Fruit fly (Drosophila melanogaster): ENCODE measurements around the gene RnrL.
A peak's percentile ranks its signal among the peaks of the same experiment; 100 is the strongest.

The RnrL gene

DNA sequence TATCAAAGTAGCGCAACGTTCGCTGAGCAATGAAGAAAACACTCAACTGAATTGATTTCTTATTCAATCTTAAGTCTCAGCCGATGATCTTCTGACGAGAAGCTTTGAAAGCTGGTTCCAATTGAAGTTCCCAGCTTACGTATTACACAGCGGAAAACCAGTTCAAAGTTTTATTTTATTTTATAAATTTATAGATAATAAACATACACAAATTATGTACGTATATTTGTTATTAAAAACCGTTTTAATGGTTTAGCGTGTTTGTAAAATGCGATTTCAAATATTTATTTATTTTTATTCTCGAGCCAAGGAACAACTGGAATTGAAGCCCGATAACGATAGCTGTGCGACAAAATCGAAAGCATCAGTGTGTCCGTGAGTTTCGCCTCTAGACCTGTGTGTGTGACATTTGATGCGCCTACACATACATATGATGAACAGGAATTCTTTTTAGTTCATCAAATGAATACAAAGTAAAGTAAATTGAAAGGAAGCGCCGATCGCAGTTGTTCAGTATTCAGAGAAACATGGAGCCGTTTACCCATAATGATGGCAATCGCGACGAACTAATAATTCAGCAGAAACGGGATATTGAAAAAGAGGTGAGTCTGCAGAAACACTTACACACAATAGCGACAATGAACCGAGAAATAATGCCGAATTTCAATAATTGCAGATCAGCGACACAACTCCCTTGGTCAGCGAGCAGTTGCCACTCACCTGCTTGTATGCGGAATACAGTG, 21.1 kb downstream of the RnrL start, which contains the start of the genes CG5390 and CG4968:
Gene CG5390 (minus strand): TSS at position 77 of the 743 bp plus-strand sequence.
Gene CG4968 (plus strand): TSS at position 405 of the 743 bp plus-strand sequence.
- peak; percentile 70 for TF ChIP-seq CG8301 (tag; optimal IDR thresholded peaks at IDR 0.05)
- peak; percentile 2 for TF ChIP-seq EcR (GFP tag; optimal IDR thresholded peaks at IDR 0.05)
- TF ChIP-seq CG32121 (GFP tag; IDR thresholded peaks at IDR 0.05) = peak; percentile 87
- TF ChIP-seq rn (GFP tag; IDR thresholded peaks at IDR 0.05) = peak; percentile 55; the same call in 1 of the 2 replicates
- no peak for TF ChIP-seq CG10348 (GFP tag; IDR thresholded peaks at IDR 0.05)
- TF ChIP-seq fd96Ca (GFP tag; IDR thresholded peaks at IDR 0.05) = no peak
- peak; percentile 81; the same call in 1 of the 2 replicates for TF ChIP-seq Ets98B (GFP tag; IDR thresholded peaks at IDR 0.05)
- TF ChIP-seq CG8159 (tag; optimal IDR thresholded peaks at IDR 0.05) = no peak
- peak; percentile 68 for TF ChIP-seq Snoo (tag; optimal IDR thresholded peaks at IDR 0.05)
- TF ChIP-seq CG9948 (tag; optimal IDR thresholded peaks at IDR 0.05) = peak; percentile 67
- peak; percentile 69 for TF ChIP-seq CG34367 (tag; optimal IDR thresholded peaks at IDR 0.05)
- TF ChIP-seq CG17806 (tag; optimal IDR thresholded peaks at IDR 0.05) = peak; percentile 79
- peak; percentile 71 for TF ChIP-seq Pif1B (GFP tag; optimal IDR thresholded peaks at IDR 0.05)
- peak; percentile 81 for TF ChIP-seq CG15710 (tag; optimal IDR thresholded peaks at IDR 0.05)
- no peak for TF ChIP-seq CG13204 (GFP tag; optimal IDR thresholded peaks at IDR 0.05)
- TF ChIP-seq gl (tag; optimal IDR thresholded peaks at IDR 0.05) = peak; percentile 29
- TF ChIP-seq CG4496 (GFP tag; IDR thresholded peaks at IDR 0.05) = peak; percentile 78; the same call in 2 of the 3 replicates

DNA sequence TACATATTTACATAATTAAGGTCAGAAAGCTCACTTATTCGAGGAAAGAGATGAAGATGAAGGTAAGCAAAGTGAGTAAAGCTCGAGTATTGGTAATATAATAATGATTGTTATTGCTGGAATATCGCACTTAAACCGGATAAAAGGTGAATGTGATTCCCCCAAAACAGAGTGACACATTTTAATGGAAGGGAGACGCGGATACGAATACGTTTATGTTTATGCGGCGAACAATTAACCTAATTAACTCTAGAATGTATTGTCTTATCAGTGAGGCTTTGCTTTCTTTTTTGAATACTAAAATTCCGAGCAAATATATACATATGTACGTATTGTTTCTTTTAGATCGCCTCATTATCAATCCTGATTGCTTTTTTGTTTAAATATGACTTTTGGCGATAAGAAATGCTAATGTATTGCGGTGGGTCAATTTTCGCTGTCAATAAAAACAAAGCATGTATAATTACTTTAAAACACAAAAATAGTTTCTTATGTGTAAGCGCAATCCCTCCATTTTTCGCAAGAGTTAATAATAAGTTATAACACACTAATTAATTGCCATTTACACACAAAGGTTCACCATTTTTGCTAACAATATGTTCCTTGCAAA, 22.1 kb downstream of the RnrL start:
- TF ChIP-seq CG17806 (tag; optimal IDR thresholded peaks at IDR 0.05) = no peak
- no peak for TF ChIP-seq Pif1A (GFP tag; optimal IDR thresholded peaks at IDR 0.05)
- TF ChIP-seq fd96Ca (GFP tag; IDR thresholded peaks at IDR 0.05) = no peak
- TF ChIP-seq Ets98B (GFP tag; IDR thresholded peaks at IDR 0.05) = no peak
- TF ChIP-seq CG34367 (tag; optimal IDR thresholded peaks at IDR 0.05) = no peak
- TF ChIP-seq rn (GFP tag; IDR thresholded peaks at IDR 0.05) = no peak
- no peak for TF ChIP-seq Pif1B (GFP tag; optimal IDR thresholded peaks at IDR 0.05)
- no peak for TF ChIP-seq Snoo (tag; optimal IDR thresholded peaks at IDR 0.05)
- TF ChIP-seq CG15710 (tag; optimal IDR thresholded peaks at IDR 0.05) = no peak
- TF ChIP-seq CG9948 (tag; optimal IDR thresholded peaks at IDR 0.05) = no peak

DNA sequence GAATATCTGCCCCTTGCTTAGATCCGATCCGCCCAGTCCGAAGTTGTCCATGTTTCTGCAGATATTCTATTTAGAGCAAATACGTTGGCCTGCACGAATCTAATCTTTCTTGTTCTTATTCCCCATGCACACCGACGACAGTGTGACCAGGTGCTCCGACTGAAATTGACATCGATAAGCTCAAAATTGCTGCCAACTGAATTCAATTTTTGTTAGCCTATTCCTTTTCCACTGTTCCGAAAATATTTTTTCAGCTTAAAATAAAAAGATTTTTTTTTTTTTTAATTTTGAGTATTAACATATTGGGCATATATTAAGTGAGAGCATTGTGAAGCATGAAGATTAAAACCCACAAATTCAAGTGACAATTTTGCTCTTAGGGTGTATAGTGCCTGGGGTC, 24.0 kb downstream of the RnrL start, which contains the start of gene nmd:
Gene nmd (minus strand): TSS at position 162 of the 400 bp plus-strand sequence.
- TF ChIP-seq CG4496 (GFP tag; IDR thresholded peaks at IDR 0.05) (no peak), rn (GFP tag; IDR thresholded peaks at IDR 0.05) (no peak), CG12605 (GFP tag; IDR thresholded peaks at IDR 0.05) (no peak), fd96Ca (GFP tag; IDR thresholded peaks at IDR 0.05) (no peak), Pif1A (GFP tag; optimal IDR thresholded peaks at IDR 0.05) (no peak), CG34367 (tag; optimal IDR thresholded peaks at IDR 0.05) (no peak), CG8301 (tag; optimal IDR thresholded peaks at IDR 0.05) (no peak), D1 (tag; optimal IDR thresholded peaks at IDR 0.05) (no peak), EcR (GFP tag; optimal IDR thresholded peaks at IDR 0.05) (no peak), CG17806 (tag; optimal IDR thresholded peaks at IDR 0.05) (no peak), CG15710 (tag; optimal IDR thresholded peaks at IDR 0.05) (no peak), Pif1B (GFP tag; optimal IDR thresholded peaks at IDR 0.05) (no peak), CG14655 (GFP tag; optimal IDR thresholded peaks at IDR 0.05) (no peak), CG9948 (tag; optimal IDR thresholded peaks at IDR 0.05) (no peak)

DNA sequence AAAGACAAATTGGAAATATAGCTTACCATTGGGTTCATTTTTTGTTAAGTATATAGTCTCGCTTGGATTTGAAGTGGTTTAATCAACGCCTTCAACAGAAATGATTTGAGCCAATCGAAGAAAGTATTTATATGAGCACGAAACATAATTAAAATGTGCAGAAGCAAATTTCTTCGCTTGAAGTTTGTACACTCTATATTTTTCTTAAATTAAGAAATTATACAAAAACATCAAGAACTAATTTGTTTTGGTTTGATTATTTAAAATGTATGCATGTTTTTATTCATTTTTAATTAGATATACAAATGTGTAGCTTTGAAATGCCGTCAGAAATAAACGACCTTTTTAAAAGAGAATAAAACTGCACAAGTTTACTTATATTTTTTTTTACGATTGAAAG, 25.8 kb downstream of the RnrL start, which contains the start of gene CG13138:
Gene CG13138 (minus strand): TSS at position 101 of the 400 bp plus-strand sequence.
- no peak for TF ChIP-seq CG8301 (tag; optimal IDR thresholded peaks at IDR 0.05)
- TF ChIP-seq Snoo (tag; optimal IDR thresholded peaks at IDR 0.05) = no peak
- TF ChIP-seq Ets98B (GFP tag; IDR thresholded peaks at IDR 0.05) = no peak
- TF ChIP-seq Pif1B (GFP tag; optimal IDR thresholded peaks at IDR 0.05) = no peak
- no peak for TF ChIP-seq Pif1A (GFP tag; optimal IDR thresholded peaks at IDR 0.05)
- no peak for TF ChIP-seq CG4496 (GFP tag; IDR thresholded peaks at IDR 0.05)
- no peak for TF ChIP-seq CG10348 (GFP tag; IDR thresholded peaks at IDR 0.05)
- no peak for TF ChIP-seq CG12605 (GFP tag; IDR thresholded peaks at IDR 0.05)
- TF ChIP-seq gl (tag; optimal IDR thresholded peaks at IDR 0.05) = no peak
- no peak for TF ChIP-seq CG17806 (tag; optimal IDR thresholded peaks at IDR 0.05)
- no peak for TF ChIP-seq CG8159 (tag; optimal IDR thresholded peaks at IDR 0.05)
- TF ChIP-seq CG32121 (GFP tag; IDR thresholded peaks at IDR 0.05) = no peak
- TF ChIP-seq CG14655 (GFP tag; optimal IDR thresholded peaks at IDR 0.05) = no peak
- TF ChIP-seq EcR (GFP tag; optimal IDR thresholded peaks at IDR 0.05) = no peak
- TF ChIP-seq CG9948 (tag; optimal IDR thresholded peaks at IDR 0.05) = no peak
- TF ChIP-seq D1 (tag; optimal IDR thresholded peaks at IDR 0.05) = no peak
- TF ChIP-seq CG34367 (tag; optimal IDR thresholded peaks at IDR 0.05) = no peak
- TF ChIP-seq fd96Ca (GFP tag; IDR thresholded peaks at IDR 0.05) = no peak
- TF ChIP-seq rn (GFP tag; IDR thresholded peaks at IDR 0.05) = no peak
- no peak for TF ChIP-seq CG13204 (GFP tag; optimal IDR thresholded peaks at IDR 0.05)

DNA sequence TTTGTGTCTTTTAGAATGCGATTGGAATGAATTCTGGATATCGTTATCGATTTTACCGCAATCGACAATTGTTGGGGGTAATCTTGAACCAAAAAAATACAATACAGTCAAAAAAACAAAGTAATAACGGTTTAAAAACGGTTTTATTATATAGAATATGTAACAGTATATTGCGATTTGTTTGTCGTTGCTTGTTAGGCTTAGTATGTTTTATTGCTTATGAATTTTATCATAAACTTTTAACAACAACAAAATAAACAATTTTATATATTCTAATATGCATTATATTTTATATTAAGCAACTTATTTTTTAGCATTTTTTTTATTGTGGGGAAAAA, 28.0 kb downstream of the RnrL start, which contains the start of gene CYLD:
Gene CYLD (minus strand): TSS at position 38 of the 338 bp plus-strand sequence.
- no peak for TF ChIP-seq CG13204 (GFP tag; optimal IDR thresholded peaks at IDR 0.05)
- peak; percentile 68 for TF ChIP-seq CG8301 (tag; optimal IDR thresholded peaks at IDR 0.05)
- TF ChIP-seq CG9948 (tag; optimal IDR thresholded peaks at IDR 0.05) = peak; percentile 58
- peak; percentile 38 for TF ChIP-seq Snoo (tag; optimal IDR thresholded peaks at IDR 0.05)
- peak; percentile 82 for TF ChIP-seq D1 (tag; optimal IDR thresholded peaks at IDR 0.05)
- no peak; the same call in 1 of the 2 replicates for TF ChIP-seq Ets98B (GFP tag; IDR thresholded peaks at IDR 0.05)
- peak; percentile 76; the same call in 1 of the 2 replicates for TF ChIP-seq CG32121 (GFP tag; IDR thresholded peaks at IDR 0.05)
- TF ChIP-seq CG34367 (tag; optimal IDR thresholded peaks at IDR 0.05) = peak; percentile 43
- TF ChIP-seq CG15710 (tag; optimal IDR thresholded peaks at IDR 0.05) = peak; percentile 50
- no peak for TF ChIP-seq Pif1B (GFP tag; optimal IDR thresholded peaks at IDR 0.05)
- TF ChIP-seq CG17806 (tag; optimal IDR thresholded peaks at IDR 0.05) = peak; percentile 66
- TF ChIP-seq CG14655 (GFP tag; optimal IDR thresholded peaks at IDR 0.05) = no peak
- TF ChIP-seq fd96Ca (GFP tag; IDR thresholded peaks at IDR 0.05) = no peak
